Fruit fly (Drosophila melanogaster) whole organism, prepupa: ENCODE results near the gene CG31231.
A peak's percentile ranks its signal among the peaks of the same experiment; 100 is the strongest.

Source experiments
- Blimp-1 ChIP-seq: fragments of 200-800 bp; sonication (Bioruptor generic); optimal IDR thresholded peaks from 3 replicates; lab custom pipeline; 2017; ENCODE audit warnings: missing biosample characterization, missing genetic modification characterization, mild to moderate bottlenecking, moderate library complexity, missing genetic modification reagents
- CG11294 ChIP-seq: fragments of 200-800 bp; sonication (Bioruptor generic); IDR thresholded peaks from 2 replicates; pipeline ENCODE4 v1.3.6; 2022; ENCODE audit warnings: missing biosample characterization, missing genetic modification characterization
- CG11762 ChIP-seq: fragments of 200-800 bp; sonication (Bioruptor generic); optimal IDR thresholded peaks from 3 replicates; lab custom pipeline; 2016; ENCODE audit warnings: missing biosample characterization, missing genetic modification characterization; ENCODE audit not compliant: insufficient read depth
- CG11902 ChIP-seq: fragments of 200-800 bp; sonication (Bioruptor generic); optimal IDR thresholded peaks from 3 replicates; lab custom pipeline; 2016; ENCODE audit warnings: missing biosample characterization, missing genetic modification characterization
- CG15336 ChIP-seq: fragments of 200-800 bp; sonication (Bioruptor generic); IDR thresholded peaks from 2 replicates; pipeline ENCODE4 v1.3.6; 2022; ENCODE audit warnings: missing biosample characterization, missing genetic modification characterization
- CG3032 ChIP-seq: fragments of 200-800 bp; optimal IDR thresholded peaks from 2 replicates; lab custom pipeline; 2019; ENCODE audit warnings: missing biosample characterization, mild to moderate bottlenecking, missing genetic modification characterization, moderate library complexity
- CG31627 ChIP-seq: fragments of 200-800 bp; sonication (Bioruptor generic); optimal IDR thresholded peaks from 3 replicates; lab custom pipeline; 2016; ENCODE audit warnings: missing biosample characterization, missing genetic modification characterization
- CG32006 ChIP-seq: fragments of 200-800 bp; sonication (Bioruptor generic); optimal IDR thresholded peaks from 3 replicates; lab custom pipeline; 2017; ENCODE audit warnings: missing biosample characterization, mild to moderate bottlenecking, missing genetic modification characterization
- CG4318 ChIP-seq: fragments of 200-800 bp; sonication (Bioruptor generic); optimal IDR thresholded peaks from 3 replicates; lab custom pipeline; 2017; ENCODE audit warnings: missing biosample characterization, mild to moderate bottlenecking, missing genetic modification characterization
- CG6163 ChIP-seq: fragments of 200-800 bp; sonication (Bioruptor generic); IDR thresholded peaks from 3 replicates; pipeline ENCODE4 v1.3.6; 2022; ENCODE audit warnings: missing biosample characterization, missing genetic modification characterization
- CG6276 ChIP-seq: fragments of 200-800 bp; sonication (Bioruptor generic); optimal IDR thresholded peaks from 2 replicates; lab custom pipeline; 2017; ENCODE audit warnings: missing biosample characterization, mild to moderate bottlenecking, missing genetic modification characterization
- CG7368 ChIP-seq: fragments of 200-800 bp; sonication (Bioruptor generic); optimal IDR thresholded peaks from 3 replicates; lab custom pipeline; 2016; ENCODE audit warnings: missing biosample characterization, missing genetic modification characterization
- CG8119 ChIP-seq: fragments of 200-800 bp; sonication (Bioruptor generic); IDR thresholded peaks from 3 replicates; pipeline ENCODE4 v1.3.6; 2022; ENCODE audit warnings: missing biosample characterization, missing genetic modification characterization
- CG8632 ChIP-seq: fragments of 200-800 bp; sonication (Bioruptor generic); optimal IDR thresholded peaks from 3 replicates; lab custom pipeline; 2016; ENCODE audit warnings: missing biosample characterization, missing genetic modification characterization
- CG9139 ChIP-seq: fragments of 200-800 bp; sonication (Bioruptor generic); optimal IDR thresholded peaks from 3 replicates; lab custom pipeline; 2017; ENCODE audit warnings: missing biosample characterization, mild to moderate bottlenecking, missing genetic modification characterization
- Eip78C ChIP-seq: fragments of 200-800 bp; sonication (Bioruptor generic); peaks from one replicate; lab custom pipeline; 2016; ENCODE audit warnings: missing biosample characterization, missing genetic modification characterization
- Eip93F ChIP-seq: fragments of 200-800 bp; sonication (Bioruptor generic); optimal IDR thresholded peaks from 2 replicates; lab custom pipeline; 2016; ENCODE audit warnings: missing biosample characterization, mild to moderate bottlenecking, missing genetic modification characterization
- Ets21C ChIP-seq: fragments of 200-800 bp; sonication (Bioruptor generic); optimal IDR thresholded peaks from 3 replicates; lab custom pipeline; 2016; ENCODE audit warnings: missing biosample characterization, missing genetic modification characterization
- Ets96B ChIP-seq: fragments of 200-800 bp; optimal IDR thresholded peaks from 2 replicates; lab custom pipeline; 2019; ENCODE audit warnings: missing biosample characterization, mild to moderate bottlenecking, missing genetic modification characterization, moderate library complexity
- Gug ChIP-seq: fragments of 200-800 bp; sonication (Bioruptor generic); IDR thresholded peaks from 2 replicates; pipeline ENCODE4 v1.3.6; 2022; ENCODE audit warnings: missing biosample characterization, missing genetic modification characterization
- Hr38 ChIP-seq: sonication (Bioruptor generic); optimal IDR thresholded peaks from 2 replicates; lab custom pipeline; 2016; ENCODE audit warnings: missing biosample characterization, missing genetic modification characterization
- Hr39 ChIP-seq: fragments of 200-800 bp; sonication (Bioruptor generic); optimal IDR thresholded peaks from 2 replicates; lab custom pipeline; 2016; ENCODE audit warnings: missing biosample characterization, missing genetic modification characterization
- Hr4 ChIP-seq: fragments of 200-800 bp; sonication (Bioruptor generic); optimal IDR thresholded peaks from 3 replicates; lab custom pipeline; 2016; ENCODE audit warnings: missing biosample characterization, missing genetic modification characterization
- Lpt ChIP-seq: fragments of 200-800 bp; sonication (Bioruptor generic); optimal IDR thresholded peaks from 3 replicates; lab custom pipeline; 2016; ENCODE audit warnings: missing biosample characterization, missing genetic modification characterization
- Met ChIP-seq: fragments of 200-800 bp; sonication (Bioruptor generic); optimal IDR thresholded peaks from 3 replicates; lab custom pipeline; 2016; ENCODE audit warnings: missing biosample characterization, missing genetic modification characterization
- OdsH ChIP-seq: fragments of 200-800 bp; sonication (Bioruptor generic); optimal IDR thresholded peaks from 3 replicates; lab custom pipeline; 2016; ENCODE audit warnings: missing biosample characterization, missing genetic modification characterization
- Sox102F ChIP-seq: fragments of 200-800 bp; sonication (Bioruptor generic); optimal IDR thresholded peaks from 2 replicates; lab custom pipeline; 2016; ENCODE audit warnings: missing biosample characterization, mild to moderate bottlenecking, missing genetic modification characterization
- Sox14 ChIP-seq: fragments of 200-800 bp; sonication (Bioruptor generic); optimal IDR thresholded peaks from 3 replicates; lab custom pipeline; 2016; ENCODE audit warnings: missing biosample characterization, missing genetic modification characterization
- Sox15 ChIP-seq: fragments of 200-800 bp; sonication (Bioruptor generic); optimal IDR thresholded peaks from 3 replicates; lab custom pipeline; 2016; ENCODE audit warnings: missing biosample characterization, missing genetic modification characterization
- achi ChIP-seq: fragments of 200-800 bp; sonication (Bioruptor generic); optimal IDR thresholded peaks from 3 replicates; lab custom pipeline; 2016; ENCODE audit warnings: missing biosample characterization, missing genetic modification characterization
- acj6 ChIP-seq: fragments of 200-800 bp; sonication (Bioruptor generic); optimal IDR thresholded peaks from 3 replicates; lab custom pipeline; 2016; ENCODE audit warnings: missing biosample characterization, missing genetic modification characterization
- cyc ChIP-seq: fragments of 200-800 bp; sonication (Bioruptor generic); optimal IDR thresholded peaks from 3 replicates; lab custom pipeline; 2016; ENCODE audit warnings: missing biosample characterization, missing genetic modification characterization
- dac ChIP-seq: fragments of 200-800 bp; sonication (Bioruptor generic); optimal IDR thresholded peaks from 2 replicates; lab custom pipeline; 2017; ENCODE audit warnings: missing biosample characterization, mild to moderate bottlenecking, missing genetic modification characterization
- dsx ChIP-seq: fragments of 200-800 bp; optimal IDR thresholded peaks from 3 replicates; lab custom pipeline; 2019; ENCODE audit warnings: missing biosample characterization, mild to moderate bottlenecking, missing genetic modification characterization, moderate library complexity; ENCODE audit not compliant: poor library complexity, severe bottlenecking
- eg ChIP-seq: fragments of 200-800 bp; sonication (Bioruptor generic); IDR thresholded peaks from 3 replicates; pipeline ENCODE4 v1.3.6; 2022; ENCODE audit warnings: missing biosample characterization, missing genetic modification characterization
- fd59A ChIP-seq: fragments of 200-800 bp; sonication (Bioruptor generic); optimal IDR thresholded peaks from 2 replicates; lab custom pipeline; 2017; ENCODE audit warnings: missing biosample characterization, mild to moderate bottlenecking, missing genetic modification characterization, missing genetic modification reagents
- fkh ChIP-seq: fragments of 200-800 bp; sonication (Bioruptor generic); optimal IDR thresholded peaks from 3 replicates; lab custom pipeline; 2017; ENCODE audit warnings: missing biosample characterization, mild to moderate bottlenecking, missing genetic modification characterization, moderate library complexity
- net ChIP-seq: fragments of 200-800 bp; sonication (Bioruptor generic); optimal IDR thresholded peaks from 3 replicates; lab custom pipeline; 2016; ENCODE audit warnings: missing biosample characterization, missing genetic modification characterization
- pdm3 ChIP-seq: fragments of 200-800 bp; sonication (Bioruptor generic); optimal IDR thresholded peaks from 3 replicates; lab custom pipeline; 2016; ENCODE audit warnings: missing biosample characterization, missing genetic modification characterization
- salr ChIP-seq, 2 experiments: fragments of 200-800 bp; sonication (Bioruptor generic); optimal IDR thresholded peaks; 3 replicates each; lab custom pipeline; 2016 to 2018; ENCODE audit warnings: missing biosample characterization in 2 of 2, missing genetic modification characterization in 2 of 2, mild to moderate bottlenecking in 1 of 2
- spab ChIP-seq: fragments of 200-800 bp; sonication (Bioruptor generic); optimal IDR thresholded peaks from 2 replicates; lab custom pipeline; 2017; ENCODE audit warnings: missing biosample characterization, mild to moderate bottlenecking, missing genetic modification characterization, missing genetic modification reagents
- ss ChIP-seq, 2 experiments: fragments of 200-800 bp; sonication (Bioruptor generic); optimal IDR thresholded peaks; 2 replicates in 1 of 2; 3 replicates in 1 of 2; lab custom pipeline; 2017 to 2018; ENCODE audit warnings: mild to moderate bottlenecking in 2 of 2, missing biosample characterization in 2 of 2, missing genetic modification characterization in 2 of 2, moderate library complexity in 1 of 2
- vri ChIP-seq: fragments of 200-800 bp; sonication (Bioruptor generic); optimal IDR thresholded peaks from 3 replicates; lab custom pipeline; 2016; ENCODE audit warnings: missing biosample characterization, mild to moderate bottlenecking, missing genetic modification characterization

The CG31231 gene

dm6 chr3R:18617411-18617810, 47.8 kb upstream of the CG31231 start, which contains the start of gene CG7695:
CG7695 (minus strand) TSS chr3R:18617511.
- TF ChIP-seq Sox14 (no peak), Eip78C (peak; percentile 44)

- TF ChIP-seq Lpt (GFP tag; lab: Kevin White, UChicago) (no peak), Ets21C (GFP tag; lab: Kevin White, UChicago) (no peak), OdsH (peak; percentile 5), Hr4 (peak; percentile 65), CG7368 (no peak), dac (GFP tag; lab: Kevin White, UChicago) (no peak), Hr38 (GFP tag; lab: Kevin White, UChicago) (no peak), cyc (GFP tag; lab: Kevin White, UChicago) (no peak), salr (GFP tag; optimal IDR thresholded peaks at IDR 0.05; lab: Kevin White, UChicago) (peak in 1 of 2 experiments; percentile 52), Sox102F (GFP tag; lab: Kevin White, UChicago) (no peak), CG32006 (GFP tag; lab: Kevin White, UChicago) (peak; percentile 74), achi (GFP tag; lab: Kevin White, UChicago) (no peak), net (no peak), Ets96B (tag; lab: Kevin White, UChicago) (no peak), Sox14 (peak; percentile 5), eg (GFP tag; lab: Robert Waterston, UW) (no peak), CG31627 (GFP tag; lab: Kevin White, UChicago) (no peak), CG3032 (tag; lab: Kevin White, UChicago) (no peak), CG9139 (GFP tag; lab: Kevin White, UChicago) (no peak), spab (GFP tag; lab: Kevin White, UChicago) (no peak), Blimp-1 (GFP tag; lab: Kevin White, UChicago) (no peak), pdm3 (GFP tag; lab: Kevin White, UChicago) (no peak), dsx (GFP tag; lab: Kevin White, UChicago) (no peak), CG6163 (GFP tag; lab: Robert Waterston, UW) (no peak), CG8632 (GFP tag; lab: Kevin White, UChicago) (no peak), fd59A (no peak), CG15336 (GFP tag; lab: Robert Waterston, UW) (peak; percentile 38; the same call in 1 of the 2 replicates), CG11294 (GFP tag; lab: Robert Waterston, UW) (no peak), ss (GFP tag; optimal IDR thresholded peaks at IDR 0.05; lab: Kevin White, UChicago) (no peak), CG4318 (GFP tag; lab: Kevin White, UChicago) (peak; percentile 43), acj6 (GFP tag; lab: Kevin White, UChicago) (no peak), Sox15 (GFP tag; lab: Kevin White, UChicago) (no peak), vri (no peak), fkh (GFP tag; lab: Kevin White, UChicago) (no peak), CG11762 (GFP tag; lab: Kevin White, UChicago) (no peak), Hr39 (no peak), CG6276 (peak; percentile 13), Met (GFP tag; lab: Kevin White, UChicago) (no peak), CG8119 (peak; percentile 43; the same call in 1 of the 3 replicates), Gug (GFP tag; lab: Robert Waterston, UW) (no peak), CG11902 (GFP tag; lab: Kevin White, UChicago) (no peak), Eip78C (peak; percentile 67), Eip93F (GFP tag; lab: Kevin White, UChicago) (no peak)
Observed at dm6 chr3R:18619451-18619942, 45.7 kb upstream of the CG31231 start.
